Worm (Caenorhabditis elegans) whole organism, L3 larva: ENCODE data around the gene ZK688.1.

Experiments
- R02D3.7 ChIP-seq: fragments of 150-350 bp; optimal IDR thresholded peaks from 2 replicates; lab custom pipeline; 2014; ENCODE audit warnings: missing biosample characterization, missing genetic modification characterization
- ZK546.5 ChIP-seq: sonication (generic microtip); optimal IDR thresholded peaks from 2 replicates; lab custom pipeline; 2017; ENCODE audit warnings: missing biosample characterization, missing genetic modification characterization
- aly-2 ChIP-seq: fragments of 150-350 bp; optimal IDR thresholded peaks from 2 replicates; lab custom pipeline; 2014; ENCODE audit warnings: missing biosample characterization, missing genetic modification characterization
- ama-1 ChIP-seq: fragments of 150-350 bp; optimal IDR thresholded peaks from 2 replicates; lab custom pipeline; 2018
- ceh-16 ChIP-seq: sonication (generic microtip); optimal IDR thresholded peaks from 2 replicates; lab custom pipeline; 2017; ENCODE audit warnings: missing biosample characterization, missing genetic modification characterization
- ceh-28 ChIP-seq: fragments of 150-350 bp; optimal IDR thresholded peaks from 2 replicates; lab custom pipeline; 2014; ENCODE audit warnings: missing biosample characterization, missing genetic modification reagents, missing genetic modification characterization
- daf-12 ChIP-seq: fragments of 150-350 bp; optimal IDR thresholded peaks from 2 replicates; lab custom pipeline; 2014; ENCODE audit warnings: missing biosample characterization, missing genetic modification reagents, missing genetic modification characterization
- egl-5 ChIP-seq: fragments of 150-350 bp; optimal IDR thresholded peaks from 2 replicates; lab custom pipeline; 2017; ENCODE audit warnings: missing biosample characterization, missing genetic modification reagents, missing genetic modification characterization, inconsistent platforms
- elt-1 ChIP-seq: fragments of 150-350 bp; optimal IDR thresholded peaks from 2 replicates; lab custom pipeline; 2014; ENCODE audit warnings: missing biosample characterization, missing genetic modification characterization
- elt-2 ChIP-seq: sonication (generic microtip); optimal IDR thresholded peaks from 2 replicates; lab custom pipeline; 2016; ENCODE audit warnings: missing genetic modification reagents, mild to moderate bottlenecking, missing genetic modification characterization, missing compliant biosample characterization
- eor-1 ChIP-seq, 2 experiments: fragments of 150-350 bp; optimal IDR thresholded peaks; 2 replicates each; lab custom pipeline; 2014 to 2018; ENCODE audit warnings: missing biosample characterization in 2 of 2, missing genetic modification characterization in 2 of 2
- fkh-10 ChIP-seq: sonication (generic microtip); optimal IDR thresholded peaks from 2 replicates; lab custom pipeline; 2017; ENCODE audit warnings: missing biosample characterization, missing genetic modification reagents, missing genetic modification characterization
- fkh-2 ChIP-seq: fragments of 150-350 bp; optimal IDR thresholded peaks from 2 replicates; lab custom pipeline; 2014; ENCODE audit warnings: missing biosample characterization, missing genetic modification reagents, missing genetic modification characterization
- hmg-11 ChIP-seq: sonication (generic microtip); optimal IDR thresholded peaks from 2 replicates; lab custom pipeline; 2016; ENCODE audit warnings: missing genetic modification characterization, missing compliant biosample characterization
- jun-1 ChIP-seq: fragments of 150-350 bp; optimal IDR thresholded peaks from 2 replicates; lab custom pipeline; 2014; ENCODE audit warnings: missing biosample characterization, missing genetic modification reagents, missing genetic modification characterization
- lin-15B ChIP-seq: fragments of 150-350 bp; optimal IDR thresholded peaks from 2 replicates; lab custom pipeline; 2014; ENCODE audit warnings: missing biosample characterization, missing genetic modification characterization
- lsy-12 ChIP-seq: sonication (generic microtip); optimal IDR thresholded peaks from 2 replicates; lab custom pipeline; 2016; ENCODE audit warnings: mild to moderate bottlenecking, missing genetic modification characterization, missing compliant biosample characterization
- mdl-1 ChIP-seq: fragments of 150-350 bp; optimal IDR thresholded peaks from 2 replicates; lab custom pipeline; 2014; ENCODE audit warnings: missing biosample characterization, missing genetic modification characterization
- mml-1 ChIP-seq: fragments of 150-350 bp; sonication (generic microtip); optimal IDR thresholded peaks from 3 replicates; lab custom pipeline; 2014; ENCODE audit warnings: missing biosample characterization, missing genetic modification characterization
- nfya-1 ChIP-seq: sonication (generic microtip); optimal IDR thresholded peaks from 2 replicates; lab custom pipeline; 2017; ENCODE audit warnings: missing genetic modification characterization, mild to moderate bottlenecking, missing compliant biosample characterization, antibody characterized with exemption, moderate library complexity; ENCODE audit not compliant: insufficient read depth
- nhr-12 ChIP-seq: fragments of 150-350 bp; optimal IDR thresholded peaks from 2 replicates; lab custom pipeline; 2014; ENCODE audit warnings: missing biosample characterization, missing genetic modification characterization
- nhr-23 ChIP-seq: fragments of 150-350 bp; optimal IDR thresholded peaks from 2 replicates; lab custom pipeline; 2014; ENCODE audit warnings: missing biosample characterization, missing genetic modification reagents, missing genetic modification characterization
- nhr-237 ChIP-seq: fragments of 150-350 bp; optimal IDR thresholded peaks from 2 replicates; lab custom pipeline; 2014; ENCODE audit warnings: missing biosample characterization, missing genetic modification characterization
- nhr-25 ChIP-seq: sonication (generic microtip); optimal IDR thresholded peaks from 2 replicates; lab custom pipeline; 2017; ENCODE audit warnings: missing biosample characterization, missing genetic modification characterization
- nhr-28 ChIP-seq: fragments of 150-350 bp; optimal IDR thresholded peaks from 2 replicates; lab custom pipeline; 2014; ENCODE audit warnings: missing biosample characterization, missing genetic modification characterization
- nhr-43 ChIP-seq: sonication (generic microtip); optimal IDR thresholded peaks from 2 replicates; lab custom pipeline; 2016; ENCODE audit warnings: mild to moderate bottlenecking, missing genetic modification characterization, missing compliant biosample characterization; ENCODE audit not compliant: poor library complexity, severe bottlenecking
- nhr-77 ChIP-seq: fragments of 150-350 bp; optimal IDR thresholded peaks from 2 replicates; lab custom pipeline; 2014; ENCODE audit warnings: missing biosample characterization, missing genetic modification characterization
- pha-4 ChIP-seq: fragments of 150-350 bp; optimal IDR thresholded peaks from 2 replicates; lab custom pipeline; 2014; ENCODE audit warnings: missing biosample characterization, missing genetic modification reagents, missing genetic modification characterization
- pqm-1 ChIP-seq: fragments of 150-350 bp; optimal IDR thresholded peaks from 2 replicates; lab custom pipeline; 2017; ENCODE audit warnings: missing biosample characterization, missing genetic modification characterization, inconsistent platforms
- sea-2 ChIP-seq: fragments of 150-350 bp; sonication (generic microtip); optimal IDR thresholded peaks from 4 replicates; lab custom pipeline; 2014; ENCODE audit warnings: missing biosample characterization, missing genetic modification reagents, missing genetic modification characterization
- skn-1 ChIP-seq: fragments of 150-350 bp; optimal IDR thresholded peaks from 2 replicates; lab custom pipeline; 2014; ENCODE audit warnings: missing biosample characterization, missing genetic modification characterization
- snpc-4 ChIP-seq: fragments of 150-350 bp; optimal IDR thresholded peaks from 2 replicates; lab custom pipeline; 2014; ENCODE audit warnings: missing biosample characterization, missing genetic modification characterization
- tbx-2 ChIP-seq: sonication (generic microtip); optimal IDR thresholded peaks from 2 replicates; lab custom pipeline; 2016; ENCODE audit warnings: mild to moderate bottlenecking, missing genetic modification characterization, missing compliant biosample characterization
- unc-39 ChIP-seq: sonication (generic microtip); optimal IDR thresholded peaks from 4 replicates; lab custom pipeline; 2017; ENCODE audit warnings: missing biosample characterization, missing genetic modification characterization
- unc-62 ChIP-seq: fragments of 150-350 bp; sonication (generic microtip); optimal IDR thresholded peaks from 4 replicates; lab custom pipeline; 2014; ENCODE audit warnings: missing biosample characterization, missing genetic modification reagents, missing genetic modification characterization
- zag-1 ChIP-seq: fragments of 150-350 bp; optimal IDR thresholded peaks from 2 replicates; lab custom pipeline; 2014; ENCODE audit warnings: missing biosample characterization, missing genetic modification characterization
- ztf-11 ChIP-seq: fragments of 150-350 bp; optimal IDR thresholded peaks from 2 replicates; lab custom pipeline; 2014; ENCODE audit warnings: missing biosample characterization, missing genetic modification characterization
- ztf-4 ChIP-seq: fragments of 150-350 bp; optimal IDR thresholded peaks from 2 replicates; lab custom pipeline; 2014; ENCODE audit warnings: missing biosample characterization, missing genetic modification characterization

ZK688.1 gene

ce11 chrIII:7917667-7918066 is 8.3 kb downstream of the ZK688.1 start, which contains the start of gene gly-3:
gly-3 (minus strand) TSS chrIII:7917767.
- TF ChIP-seq skn-1 (tag; lab: Kevin White, UChicago), result no peak
- no peak for TF ChIP-seq nhr-43 (tag; lab: Kevin White, UChicago)
- no peak for TF ChIP-seq mdl-1 (tag; lab: Kevin White, UChicago)
- no peak for TF ChIP-seq nhr-77 (tag; lab: Kevin White, UChicago)
- no peak for TF ChIP-seq nhr-237 (tag; lab: Kevin White, UChicago)
- no peak for TF ChIP-seq jun-1 (tag; lab: Kevin White, UChicago)
- TF ChIP-seq fkh-10, result no peak
- no peak for TF ChIP-seq eor-1 (tag; optimal IDR thresholded peaks at IDR 0.05; lab: Kevin White, UChicago)
- TF ChIP-seq unc-62 (GFP tag; lab: Kevin White, UChicago), result no peak
- TF ChIP-seq zag-1 (tag; lab: Kevin White, UChicago), result no peak
- TF ChIP-seq mml-1 (tag; lab: Kevin White, UChicago), result no peak
- TF ChIP-seq fkh-2 (tag; lab: Kevin White, UChicago), result no peak
- TF ChIP-seq tbx-2, result no peak

DNA sequence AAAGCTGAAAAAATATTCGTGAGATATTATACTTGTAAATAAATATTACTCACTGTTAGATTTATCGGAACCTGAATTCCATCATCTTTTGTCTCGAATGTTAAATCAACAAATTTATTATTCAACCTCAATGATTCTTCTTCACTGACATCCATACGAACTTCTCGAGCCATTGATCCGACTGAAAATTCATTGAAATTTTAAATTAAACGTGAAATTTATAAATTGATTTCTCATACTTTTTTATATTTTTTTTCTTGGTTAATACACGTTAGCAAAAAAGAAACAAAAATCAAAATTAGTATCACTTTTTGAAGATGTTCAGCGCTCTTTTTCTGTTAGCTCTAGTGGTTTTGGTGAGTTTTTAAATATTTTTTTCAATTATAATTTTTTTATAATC is 10.5 kb downstream of the ZK688.1 start, which contains the start of gene C29E4.14:
Gene C29E4.14, plus strand, starts transcription at position 301 of the 400 bp plus-strand sequence.
- no peak for TF ChIP-seq egl-5 (tag; lab: Kevin White, UChicago)
- TF ChIP-seq tbx-2, result no peak
- TF ChIP-seq ceh-16 (tag; lab: Kevin White, UChicago), result no peak
- no peak for TF ChIP-seq nhr-43 (tag; lab: Kevin White, UChicago)
- no peak for TF ChIP-seq lsy-12 (tag; lab: Kevin White, UChicago)
- no peak for TF ChIP-seq pqm-1 (tag; lab: Kevin White, UChicago)
- TF ChIP-seq ztf-11 (tag; lab: Kevin White, UChicago), result no peak
- no peak for TF ChIP-seq mml-1 (tag; lab: Kevin White, UChicago)
- TF ChIP-seq ceh-28 (tag; lab: Kevin White, UChicago), result no peak
- TF ChIP-seq nfya-1 (tag; lab: Kevin White, UChicago), result no peak
- TF ChIP-seq elt-1, result no peak
- no peak for TF ChIP-seq daf-12 (tag; lab: Kevin White, UChicago)
- no peak for TF ChIP-seq ZK546.5 (tag; lab: Kevin White, UChicago)
- no peak for TF ChIP-seq R02D3.7 (tag; lab: Kevin White, UChicago)
- TF ChIP-seq aly-2 (tag; lab: Kevin White, UChicago), result no peak
- TF ChIP-seq nhr-23 (tag; lab: Kevin White, UChicago), result no peak

ce11 chrIII:7922207-7922606 is 12.8 kb downstream of the ZK688.1 start, which contains the start of gene C29E4.17:
C29E4.17 (plus strand) TSS chrIII:7922507.
- TF ChIP-seq snpc-4 (tag; lab: Kevin White, UChicago) (no peak), ZK546.5 (tag; lab: Kevin White, UChicago) (no peak), elt-1 (no peak), mdl-1 (tag; lab: Kevin White, UChicago) (no peak), unc-39 (tag; lab: Kevin White, UChicago) (no peak), nhr-23 (tag; lab: Kevin White, UChicago) (no peak), elt-2 (tag; lab: Kevin White, UChicago) (no peak), unc-62 (GFP tag; lab: Kevin White, UChicago) (no peak), sea-2 (GFP tag; lab: Kevin White, UChicago) (no peak), ama-1 (lab: Kevin White, UChicago) (no peak), pha-4 (tag; lab: Kevin White, UChicago) (no peak), nhr-43 (tag; lab: Kevin White, UChicago) (no peak), nfya-1 (tag; lab: Kevin White, UChicago) (no peak), ztf-4 (tag; lab: Kevin White, UChicago) (no peak), R02D3.7 (tag; lab: Kevin White, UChicago) (no peak), lin-15B (tag; lab: Kevin White, UChicago) (no peak)

ce11 chrIII:7924821-7925220 is 15.5 kb downstream of the ZK688.1 start, which contains the start of gene tag-250:
tag-250 (minus strand) TSS chrIII:7924921.
- no peak for TF ChIP-seq fkh-10
- TF ChIP-seq nhr-25 (tag; lab: Kevin White, UChicago), result no peak
- TF ChIP-seq lin-15B (tag; lab: Kevin White, UChicago), result no peak
- no peak for TF ChIP-seq nhr-12 (tag; lab: Kevin White, UChicago)
- no peak for TF ChIP-seq skn-1 (tag; lab: Kevin White, UChicago)
- no peak for TF ChIP-seq jun-1 (tag; lab: Kevin White, UChicago)
- no peak for TF ChIP-seq nhr-28 (tag; lab: Kevin White, UChicago)
- TF ChIP-seq nfya-1 (tag; lab: Kevin White, UChicago), result no peak
- TF ChIP-seq zag-1 (tag; lab: Kevin White, UChicago), result no peak
- no peak for TF ChIP-seq R02D3.7 (tag; lab: Kevin White, UChicago)
- no peak for TF ChIP-seq nhr-237 (tag; lab: Kevin White, UChicago)
- TF ChIP-seq hmg-11 (tag; lab: Kevin White, UChicago), result no peak
- TF ChIP-seq ZK546.5 (tag; lab: Kevin White, UChicago), result no peak
- no peak for TF ChIP-seq aly-2 (tag; lab: Kevin White, UChicago)
- no peak for TF ChIP-seq mml-1 (tag; lab: Kevin White, UChicago)
- no peak for TF ChIP-seq ztf-4 (tag; lab: Kevin White, UChicago)
- TF ChIP-seq ztf-11 (tag; lab: Kevin White, UChicago), result no peak
- no peak for TF ChIP-seq elt-1
- TF ChIP-seq nhr-77 (tag; lab: Kevin White, UChicago), result no peak
